Worm (Caenorhabditis elegans): ENCODE results near the gene T25B9.5.

DNA sequence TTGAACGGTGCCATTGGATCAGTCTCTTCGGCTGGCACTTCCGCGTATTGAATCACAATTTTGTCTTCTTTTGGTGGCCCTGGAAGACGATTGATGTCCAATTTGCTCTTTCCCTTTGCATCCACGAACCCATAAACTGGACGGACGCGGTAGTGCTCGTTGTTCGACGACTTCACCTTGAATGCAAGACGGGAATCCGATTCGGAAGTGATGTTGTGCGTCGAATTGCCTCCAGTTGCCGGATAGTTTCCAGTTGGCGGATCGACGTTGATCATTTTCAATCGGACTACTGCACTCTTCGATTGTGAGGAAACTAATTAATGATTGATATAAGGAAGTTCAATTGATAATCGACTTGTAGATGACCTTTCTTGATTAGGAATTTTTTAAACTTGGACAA, 16.3 kb downstream of the T25B9.5 start, which contains the start of gene ssp-34:
- no peak for TF ChIP-seq unc-39 (tag; optimal IDR thresholded peaks at IDR 0.05)
- TF ChIP-seq ztf-11 (tag; optimal IDR thresholded peaks at IDR 0.05), result no peak
- no peak for TF ChIP-seq unc-62 (GFP tag; optimal IDR thresholded peaks at IDR 0.05)
- TF ChIP-seq cnd-1 (tag; optimal IDR thresholded peaks at IDR 0.05), result no peak
- TF ChIP-seq mab-5 (tag; optimal IDR thresholded peaks at IDR 0.05), result no peak
- TF ChIP-seq hlh-1 (tag; optimal IDR thresholded peaks at IDR 0.05), result no peak
- TF ChIP-seq lsy-2 (tag; optimal IDR thresholded peaks at IDR 0.05), result no peak
- no peak for TF ChIP-seq blmp-1 (tag; optimal IDR thresholded peaks at IDR 0.05)
- TF ChIP-seq nhr-76 (tag; optimal IDR thresholded peaks at IDR 0.05), result no peak
